Fruit fly (Drosophila melanogaster) whole organism, embryonic: ENCODE measurements around the gene CG31019.

Experiments used
- Atf6 ChIP-seq: fragments of 200-800 bp; sonication (Bioruptor generic); IDR thresholded peaks from 2 replicates; pipeline ENCODE4 v1.3.6; 2022; ENCODE audit warnings: missing biosample characterization, missing genetic modification characterization
- Bgb ChIP-seq: fragments of 200-800 bp; sonication (Bioruptor generic); IDR thresholded peaks from 2 replicates; pipeline ENCODE4 v1.3.6; 2022; ENCODE audit warnings: missing biosample characterization, missing genetic modification characterization; ENCODE audit not compliant: partially characterized antibody
- Blimp-1 ChIP-seq: fragments of 200-800 bp; sonication (Bioruptor generic); optimal IDR thresholded peaks from 3 replicates; lab custom pipeline; 2018; ENCODE audit warnings: missing biosample characterization, missing genetic modification characterization, mild to moderate bottlenecking, moderate library complexity, missing genetic modification reagents
- CG12299 ChIP-seq: fragments of 200-800 bp; sonication (Bioruptor generic); optimal IDR thresholded peaks from 2 replicates; lab custom pipeline; 2018; ENCODE audit warnings: missing biosample characterization, mild to moderate bottlenecking, missing genetic modification characterization
- CG12659 ChIP-seq: fragments of 200-800 bp; sonication (Bioruptor generic); optimal IDR thresholded peaks from 3 replicates; lab custom pipeline; 2017; ENCODE audit warnings: mild to moderate bottlenecking, missing biosample characterization, missing genetic modification reagents, missing genetic modification characterization
- CG12769 ChIP-seq: fragments of 200-800 bp; sonication (Bioruptor generic); optimal IDR thresholded peaks from 2 replicates; lab custom pipeline; 2019; ENCODE audit warnings: missing biosample characterization, mild to moderate bottlenecking, missing genetic modification characterization, moderate library complexity
- CG15073 ChIP-seq: fragments of 200-800 bp; sonication (Bioruptor generic); optimal IDR thresholded peaks from 2 replicates; lab custom pipeline; 2016; ENCODE audit warnings: missing biosample characterization, missing genetic modification characterization
- CG16863 ChIP-seq: fragments of 200-800 bp; sonication (Bioruptor generic); optimal IDR thresholded peaks from 3 replicates; lab custom pipeline; 2016; ENCODE audit warnings: missing biosample characterization, missing genetic modification characterization
- CG17568 ChIP-seq: fragments of 200-800 bp; sonication (Bioruptor generic); optimal IDR thresholded peaks from 2 replicates; lab custom pipeline; 2018; ENCODE audit warnings: missing biosample characterization, mild to moderate bottlenecking, missing genetic modification characterization, moderate library complexity
- CG17912 ChIP-seq: fragments of 200-800 bp; sonication (Bioruptor generic); optimal IDR thresholded peaks from 2 replicates; lab custom pipeline; 2018; ENCODE audit warnings: missing biosample characterization, mild to moderate bottlenecking, missing genetic modification characterization
- CG18011 ChIP-seq: fragments of 200-800 bp; sonication (Bioruptor generic); optimal IDR thresholded peaks from 2 replicates; lab custom pipeline; 2017; ENCODE audit warnings: missing biosample characterization, missing genetic modification characterization, mild to moderate bottlenecking, moderate library complexity, missing genotype
- CG2202 ChIP-seq: fragments of 200-800 bp; sonication (Bioruptor generic); optimal IDR thresholded peaks from 2 replicates; lab custom pipeline; 2018; ENCODE audit warnings: missing biosample characterization, mild to moderate bottlenecking, missing genetic modification characterization
- CG2875 ChIP-seq: fragments of 200-800 bp; sonication (Bioruptor generic); optimal IDR thresholded peaks from 2 replicates; lab custom pipeline; 2017; ENCODE audit warnings: missing biosample characterization, mild to moderate bottlenecking, missing genetic modification characterization, missing genetic modification reagents
- CG31365 ChIP-seq: fragments of 200-800 bp; sonication (Bioruptor generic); optimal IDR thresholded peaks from 2 replicates; lab custom pipeline; 2018; ENCODE audit warnings: missing biosample characterization, mild to moderate bottlenecking, missing genetic modification characterization
- CG31388 ChIP-seq: fragments of 200-800 bp; sonication (Bioruptor generic); optimal IDR thresholded peaks from 2 replicates; lab custom pipeline; 2016; ENCODE audit warnings: missing biosample characterization, missing genetic modification characterization
- CG3163 ChIP-seq: fragments of 200-800 bp; sonication (Bioruptor generic); optimal IDR thresholded peaks from 3 replicates; lab custom pipeline; 2016; ENCODE audit warnings: missing biosample characterization, missing genetic modification characterization
- CG33557 ChIP-seq: fragments of 200-800 bp; sonication (Bioruptor generic); optimal IDR thresholded peaks from 2 replicates; lab custom pipeline; 2019; ENCODE audit warnings: missing biosample characterization, mild to moderate bottlenecking, missing genetic modification characterization, moderate library complexity
- CG3847 ChIP-seq: fragments of 200-800 bp; sonication (Bioruptor generic); IDR thresholded peaks from 2 replicates; pipeline ENCODE4 v1.3.6; 2022; ENCODE audit warnings: missing biosample characterization, missing genetic modification characterization
- CG4360 ChIP-seq: fragments of 200-800 bp; sonication (Bioruptor generic); IDR thresholded peaks from 2 replicates; pipeline ENCODE4 v1.3.6; 2022; ENCODE audit warnings: missing biosample characterization, missing genetic modification characterization
- CG8290 ChIP-seq, 3 experiments: fragments of 200-800 bp; sonication (Bioruptor generic); optimal IDR thresholded peaks; 2 replicates each; lab custom pipeline; 2016 to 2019; ENCODE audit warnings: missing biosample characterization in 3 of 3, missing genetic modification characterization in 3 of 3, mild to moderate bottlenecking in 2 of 3, moderate library complexity in 1 of 3
- CG8478 ChIP-seq: fragments of >200 bp; optimal IDR thresholded peaks from 2 replicates; lab custom pipeline; 2018
- HLH54F ChIP-seq: fragments of 200-800 bp; sonication (Bioruptor generic); optimal IDR thresholded peaks from 3 replicates; lab custom pipeline; 2016; ENCODE audit warnings: missing biosample characterization, missing genetic modification characterization
- MTF-1 ChIP-seq: fragments of 200-800 bp; sonication (Bioruptor generic); optimal IDR thresholded peaks from 2 replicates; lab custom pipeline; 2018; ENCODE audit warnings: missing biosample characterization, mild to moderate bottlenecking, missing genetic modification characterization, borderline replicate concordance
- Mrtf ChIP-seq: fragments of 200-800 bp; sonication (Bioruptor generic); IDR thresholded peaks from 3 replicates; pipeline ENCODE4 v1.3.6; 2022; ENCODE audit warnings: missing biosample characterization, missing genetic modification characterization
- Usf ChIP-seq: fragments of 200-800 bp; sonication (Bioruptor generic); optimal IDR thresholded peaks from 2 replicates; lab custom pipeline; 2017; ENCODE audit warnings: missing genotype, missing biosample characterization, missing genetic modification characterization
- ab ChIP-seq: fragments of 200-800 bp; sonication (Bioruptor generic); optimal IDR thresholded peaks from 2 replicates; lab custom pipeline; 2016; ENCODE audit warnings: missing biosample characterization, missing genetic modification characterization
- amos ChIP-seq: fragments of 200-800 bp; sonication (Bioruptor generic); IDR thresholded peaks from 2 replicates; pipeline ENCODE4 v1.3.6; 2022; ENCODE audit warnings: missing biosample characterization, missing genetic modification characterization; ENCODE audit not compliant: partially characterized antibody
- cas ChIP-seq: fragments of 200-800 bp; sonication (Bioruptor generic); IDR thresholded peaks from 2 replicates; pipeline ENCODE4 v1.3.6; 2022; ENCODE audit warnings: missing biosample characterization, missing genetic modification characterization
- chn ChIP-seq: fragments of 200-800 bp; sonication (Bioruptor generic); optimal IDR thresholded peaks from 2 replicates; lab custom pipeline; 2016; ENCODE audit warnings: missing biosample characterization, missing genetic modification characterization
- dmrt99B ChIP-seq: fragments of 200-800 bp; sonication (Bioruptor generic); optimal IDR thresholded peaks from 2 replicates; lab custom pipeline; 2018; ENCODE audit warnings: missing biosample characterization, mild to moderate bottlenecking, missing genetic modification characterization, moderate library complexity
- dpn ChIP-seq, 2 experiments: fragments of 200-800 bp; sonication (Bioruptor generic); optimal IDR thresholded peaks; 3 replicates each; lab custom pipeline; 2016; ENCODE audit warnings: missing biosample characterization in 2 of 2, missing genetic modification characterization in 2 of 2
- eve ChIP-seq, 2 experiments: fragments of >200 bp; optimal IDR thresholded peaks; 2 replicates each; lab custom pipeline; 2017; ENCODE audit warnings: missing biosample characterization in 2 of 2, missing genetic modification characterization in 2 of 2
- fd3F ChIP-seq: fragments of 200-800 bp; sonication (Bioruptor generic); optimal IDR thresholded peaks from 2 replicates; lab custom pipeline; 2018; ENCODE audit warnings: missing biosample characterization, mild to moderate bottlenecking, missing genetic modification characterization, moderate library complexity
- ftz-f1 ChIP-seq: fragments of 200-800 bp; sonication (Bioruptor generic); optimal IDR thresholded peaks from 2 replicates; lab custom pipeline; 2016; ENCODE audit warnings: missing biosample characterization, missing genetic modification characterization
- grau ChIP-seq: fragments of 200-800 bp; optimal IDR thresholded peaks from 3 replicates; lab custom pipeline; 2019; ENCODE audit warnings: missing biosample characterization, mild to moderate bottlenecking, missing genetic modification characterization, moderate library complexity
- jigr1 ChIP-seq: fragments of 200-800 bp; sonication (Bioruptor generic); IDR thresholded peaks from 3 replicates; pipeline ENCODE4 v1.3.6; 2022; ENCODE audit warnings: missing biosample characterization, missing genetic modification characterization
- kni ChIP-seq: fragments of 200-800 bp; sonication (Bioruptor generic); optimal IDR thresholded peaks from 3 replicates; lab custom pipeline; 2017; ENCODE audit warnings: mild to moderate bottlenecking, missing biosample characterization, missing genetic modification reagents, missing genetic modification characterization
- prd ChIP-seq, 3 experiments: fragments of >200 bp in 2 of 3; fragments of 200-800 bp in 1 of 3; sonication (Bioruptor generic) in 1 of 3; optimal IDR thresholded peaks in 2 of 3; IDR thresholded peaks in 1 of 3; 2 replicates in 2 of 3; 3 replicates in 1 of 3; pipeline versions ENCODE4 v1.3.6 to Lab custom; 2017 to 2022; ENCODE audit warnings: missing biosample characterization in 1 of 3, missing genetic modification characterization in 1 of 3
- pzg ChIP-seq: fragments of 200-800 bp; sonication (Bioruptor generic); optimal IDR thresholded peaks from 3 replicates; lab custom pipeline; 2018; ENCODE audit warnings: missing biosample characterization, mild to moderate bottlenecking, missing genetic modification characterization, moderate library complexity
- ranshi ChIP-seq: fragments of 200-800 bp; sonication (Bioruptor generic); IDR thresholded peaks from 2 replicates; pipeline ENCODE4 v1.3.6; 2022; ENCODE audit warnings: missing biosample characterization, missing genetic modification characterization
- run ChIP-seq: fragments of 200-800 bp; sonication (Bioruptor generic); optimal IDR thresholded peaks from 3 replicates; lab custom pipeline; 2018; ENCODE audit warnings: missing biosample characterization, mild to moderate bottlenecking, missing genetic modification characterization
- sc ChIP-seq, 3 experiments: fragments of >200 bp in 2 of 3; fragments of 200-800 bp in 1 of 3; sonication (Bioruptor generic) in 1 of 3; optimal IDR thresholded peaks; 2 replicates in 2 of 3; 3 replicates in 1 of 3; lab custom pipeline; 2017; ENCODE audit warnings: mild to moderate bottlenecking in 1 of 3, missing biosample characterization in 1 of 3, missing genetic modification characterization in 1 of 3, missing genetic modification reagents in 1 of 3
- schlank ChIP-seq: fragments of 200-800 bp; sonication (Bioruptor generic); optimal IDR thresholded peaks from 2 replicates; lab custom pipeline; 2018; ENCODE audit warnings: missing biosample characterization, mild to moderate bottlenecking, missing genetic modification characterization
- sim ChIP-seq: fragments of 200-800 bp; sonication (Bioruptor generic); IDR thresholded peaks from 2 replicates; pipeline ENCODE4 v1.3.6; 2022; ENCODE audit warnings: missing biosample characterization, missing genetic modification characterization
- slou ChIP-seq: fragments of 200-800 bp; sonication (Bioruptor generic); optimal IDR thresholded peaks from 3 replicates; lab custom pipeline; 2016; ENCODE audit warnings: missing biosample characterization, missing genetic modification characterization
- slp2 ChIP-seq: fragments of 200-800 bp; sonication (Bioruptor generic); optimal IDR thresholded peaks from 2 replicates; lab custom pipeline; 2016; ENCODE audit warnings: missing biosample characterization, missing genetic modification characterization
- z ChIP-seq: fragments of 200-800 bp; sonication (Bioruptor generic); IDR thresholded peaks from 3 replicates; pipeline ENCODE4 v1.3.6; 2022; ENCODE audit warnings: missing biosample characterization, missing genetic modification characterization

Gene CG31019

DNA sequence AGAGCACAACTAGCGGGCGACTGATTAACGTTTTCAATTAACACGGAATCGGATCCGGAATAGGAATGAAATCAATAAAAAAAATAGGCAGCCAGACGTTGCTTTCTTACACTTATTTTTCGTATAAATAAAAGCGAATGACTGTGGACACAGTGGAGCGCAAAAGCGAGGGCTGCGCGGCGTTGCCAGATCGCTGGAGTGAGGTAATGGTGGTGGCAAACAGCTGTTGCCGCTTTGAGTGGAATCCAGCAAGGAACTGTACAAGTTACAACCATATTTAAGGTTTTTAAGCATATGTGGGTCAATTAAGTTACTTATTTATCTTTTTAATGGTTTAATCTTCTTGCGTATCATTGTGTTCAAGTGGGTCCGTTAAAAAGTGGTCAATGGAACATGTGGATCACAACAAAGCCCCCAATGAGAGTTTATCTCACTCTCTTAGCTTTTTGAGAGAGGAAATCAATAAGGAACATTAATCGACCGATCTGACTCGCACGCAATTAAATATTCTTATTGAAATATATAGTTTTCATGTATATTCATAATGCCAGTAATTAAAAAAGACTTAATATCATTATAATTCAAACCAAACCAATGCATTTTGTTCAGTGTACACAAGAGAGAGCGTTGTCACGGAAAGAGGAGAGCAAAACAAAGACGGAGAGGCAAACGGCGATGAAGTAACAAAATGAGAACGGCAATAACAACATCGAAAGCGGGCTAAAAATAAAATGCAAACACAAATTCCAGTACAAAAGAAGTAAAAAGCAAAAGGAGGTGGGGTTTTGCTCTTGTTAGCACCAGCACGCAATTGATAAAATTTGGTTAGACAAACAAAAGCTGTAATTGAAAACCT is 3.6 kb downstream of the CG31019 start (continued):
- TF ChIP-seq Blimp-1 (GFP tag; lab: Kevin White, UChicago) (peak; percentile 89), CG15073 (GFP tag; lab: Kevin White, UChicago) (no peak), CG18011 (GFP tag; lab: Kevin White, UChicago) (peak; percentile 81), CG8478 (lab: Kevin White, UChicago) (no peak), CG33557 (GFP tag; lab: Kevin White, UChicago) (peak; percentile 63), Bgb (no peak), ranshi (GFP tag; lab: Robert Waterston, UW) (peak; percentile 93), z (GFP tag; lab: Robert Waterston, UW) (peak; percentile 93), CG31388 (GFP tag; lab: Kevin White, UChicago) (peak; percentile 88), CG12769 (tag; lab: Kevin White, UChicago) (peak; percentile 68), kni (GFP tag; lab: Kevin White, UChicago) (no peak), run (tag; lab: Kevin White, UChicago) (peak; percentile 91), fd3F (GFP tag; lab: Kevin White, UChicago) (peak; percentile 82), schlank (tag; lab: Kevin White, UChicago) (peak; percentile 66), CG12659 (peak; percentile 88), CG17912 (GFP tag; lab: Kevin White, UChicago) (peak; percentile 36), chn (peak; percentile 82), MTF-1 (GFP tag; lab: Kevin White, UChicago) (peak; percentile 62), CG16863 (GFP tag; lab: Kevin White, UChicago) (peak; percentile 83), dmrt99B (tag; lab: Kevin White, UChicago) (peak; percentile 93), HLH54F (GFP tag; lab: Kevin White, UChicago) (peak; percentile 86), cas (GFP tag; lab: Robert Waterston, UW) (peak; percentile 84), CG31365 (peak; percentile 63), CG17568 (GFP tag; lab: Kevin White, UChicago) (peak; percentile 78), eve (GFP tag; optimal IDR thresholded peaks at IDR 0.05; lab: Kevin White, UChicago) (peak in 1 of 2 experiments; percentile 94), dpn (GFP tag; optimal IDR thresholded peaks at IDR 0.05; lab: Kevin White, UChicago) (peak; percentile 90 to 91), grau (peak; percentile 89), slp2 (peak; percentile 82), CG2875 (peak; percentile 85), CG2202 (tag; lab: Kevin White, UChicago) (peak; percentile 74), sim (peak; percentile 89), sc (optimal IDR thresholded peaks at IDR 0.05; lab: Kevin White, UChicago) (no peak), sc (GFP tag; optimal IDR thresholded peaks at IDR 0.05; lab: Kevin White, UChicago) (peak; percentile 80), Usf (GFP tag; lab: Kevin White, UChicago) (peak; percentile 69), ftz-f1 (GFP tag; lab: Kevin White, UChicago) (peak; percentile 42), amos (GFP tag; lab: Robert Waterston, UW) (peak; percentile 38; the same call in 1 of the 2 replicates), CG4360 (GFP tag; lab: Robert Waterston, UW) (peak; percentile 69), CG12299 (peak; percentile 88), Mrtf (GFP tag; lab: Robert Waterston, UW) (peak; percentile 87), CG8290 (GFP tag; optimal IDR thresholded peaks at IDR 0.05; lab: Kevin White, UChicago) (peak; percentile 79), CG8290 (tag; optimal IDR thresholded peaks at IDR 0.05; lab: Kevin White, UChicago) (peak in 1 of 2 experiments; percentile 80), slou (GFP tag; lab: Kevin White, UChicago) (peak; percentile 70), pzg (peak; percentile 2), jigr1 (0 out of 3 replicates have a peak, but pooled peaks have one; percentile 29), CG3163 (GFP tag; lab: Kevin White, UChicago) (peak; percentile 79), CG3847 (GFP tag; lab: Robert Waterston, UW) (peak; percentile 90), Atf6 (peak; percentile 94), prd (optimal IDR thresholded peaks at IDR 0.05; lab: Kevin White, UChicago) (no peak), prd (GFP tag; IDR thresholded peaks at IDR 0.05; lab: Robert Waterston, UW) (peak; percentile 93), ab (GFP tag; lab: Kevin White, UChicago) (no peak)
